Fruit fly (Drosophila melanogaster) whole organism, embryonic: ENCODE data around the gene CG18557.

Experiments used
- Abd-B ChIP-seq: fragments of 200-800 bp; sonication (Bioruptor generic); optimal IDR thresholded peaks from 2 replicates; lab custom pipeline; 2018; ENCODE audit warnings: missing biosample characterization, mild to moderate bottlenecking, missing genetic modification characterization, moderate library complexity
- B-H2 ChIP-seq: fragments of 200-800 bp; sonication (Bioruptor generic); optimal IDR thresholded peaks from 2 replicates; lab custom pipeline; 2018; ENCODE audit warnings: missing biosample characterization, mild to moderate bottlenecking, missing genetic modification characterization
- CG10321 ChIP-seq: fragments of 200-800 bp; sonication (Bioruptor generic); IDR thresholded peaks from 2 replicates; pipeline ENCODE4 v1.3.6; 2022; ENCODE audit warnings: missing biosample characterization, missing genetic modification characterization
- CG10431 ChIP-seq: fragments of 200-800 bp; sonication (Bioruptor generic); optimal IDR thresholded peaks from 3 replicates; lab custom pipeline; 2018; ENCODE audit warnings: missing biosample characterization, mild to moderate bottlenecking, missing genetic modification characterization
- CG10462 ChIP-seq: fragments of 200-800 bp; sonication (Bioruptor generic); optimal IDR thresholded peaks from 2 replicates; lab custom pipeline; 2016; ENCODE audit warnings: missing biosample characterization, missing genetic modification characterization
- CG11085 ChIP-seq: fragments of 200-800 bp; sonication (Bioruptor generic); IDR thresholded peaks from 2 replicates; pipeline ENCODE4 v1.3.6; 2022; ENCODE audit warnings: missing biosample characterization, missing genetic modification characterization
- CG12071 ChIP-seq: fragments of 200-800 bp; sonication (Bioruptor generic); optimal IDR thresholded peaks from 3 replicates; lab custom pipeline; 2018; ENCODE audit warnings: missing biosample characterization, mild to moderate bottlenecking, missing genetic modification characterization
- CG12391 ChIP-seq: fragments of 200-800 bp; sonication (Bioruptor generic); optimal IDR thresholded peaks from 3 replicates; lab custom pipeline; 2018; ENCODE audit warnings: missing biosample characterization, mild to moderate bottlenecking, missing genetic modification characterization, moderate library complexity
- CG12744 ChIP-seq: fragments of 200-800 bp; sonication (Bioruptor generic); optimal IDR thresholded peaks from 2 replicates; lab custom pipeline; 2016; ENCODE audit warnings: missing biosample characterization, missing genetic modification characterization
- CG13123 ChIP-seq: fragments of 200-800 bp; sonication (Bioruptor generic); optimal IDR thresholded peaks from 2 replicates; lab custom pipeline; 2016; ENCODE audit warnings: missing biosample characterization, missing genetic modification characterization
- CG13624 ChIP-seq: fragments of 200-800 bp; sonication (Bioruptor generic); optimal IDR thresholded peaks from 2 replicates; lab custom pipeline; 2016; ENCODE audit warnings: missing biosample characterization, missing genetic modification characterization
- CG1647 ChIP-seq: fragments of 200-800 bp; sonication (Bioruptor generic); optimal IDR thresholded peaks from 3 replicates; lab custom pipeline; 2016; ENCODE audit warnings: missing biosample characterization, missing genetic modification characterization
- CG16779 ChIP-seq: fragments of 200-800 bp; sonication (Bioruptor generic); IDR thresholded peaks from 2 replicates; pipeline ENCODE4 v1.3.6; 2022; ENCODE audit warnings: missing biosample characterization, missing genetic modification characterization
- CG2712 ChIP-seq: fragments of 200-800 bp; optimal IDR thresholded peaks from 3 replicates; lab custom pipeline; 2019; ENCODE audit warnings: missing biosample characterization, mild to moderate bottlenecking, missing genetic modification characterization, moderate library complexity
- CG31441 ChIP-seq: fragments of 200-800 bp; sonication (Bioruptor generic); IDR thresholded peaks from 2 replicates; pipeline ENCODE4 v1.3.6; 2022; ENCODE audit warnings: missing biosample characterization, missing genetic modification characterization
- CG32532 ChIP-seq: fragments of 200-800 bp; sonication (Bioruptor generic); IDR thresholded peaks from 2 replicates; pipeline ENCODE4 v1.3.6; 2022; ENCODE audit warnings: missing biosample characterization, missing genetic modification characterization
- CG34224 ChIP-seq: fragments of 200-800 bp; sonication (Bioruptor generic); IDR thresholded peaks from 3 replicates; pipeline ENCODE4 v1.3.6; 2022; ENCODE audit warnings: missing biosample characterization, missing genetic modification characterization; ENCODE audit not compliant: partially characterized antibody
- CG3995 ChIP-seq: fragments of 200-800 bp; sonication (Bioruptor generic); optimal IDR thresholded peaks from 3 replicates; lab custom pipeline; 2016; ENCODE audit warnings: missing biosample characterization, missing genetic modification characterization
- CG6272 ChIP-seq: fragments of 200-800 bp; sonication (Bioruptor generic); IDR thresholded peaks from 2 replicates; pipeline ENCODE4 v1.3.6; 2022; ENCODE audit warnings: missing biosample characterization, missing genetic modification characterization
- CG6765 ChIP-seq: fragments of 200-800 bp; sonication (Bioruptor generic); optimal IDR thresholded peaks from 3 replicates; lab custom pipeline; 2017; ENCODE audit warnings: missing biosample characterization, mild to moderate bottlenecking, missing genetic modification characterization
- CG7271 ChIP-seq: fragments of 200-800 bp; sonication (Bioruptor generic); optimal IDR thresholded peaks from 2 replicates; lab custom pipeline; 2018; ENCODE audit warnings: missing biosample characterization, mild to moderate bottlenecking, missing genetic modification characterization, moderate library complexity
- CG8089 ChIP-seq: fragments of 200-800 bp; sonication (Bioruptor generic); optimal IDR thresholded peaks from 3 replicates; lab custom pipeline; 2016; ENCODE audit warnings: missing biosample characterization, missing genetic modification characterization
- CG8388 ChIP-seq: fragments of 200-800 bp; sonication (Bioruptor generic); optimal IDR thresholded peaks from 2 replicates; lab custom pipeline; 2019; ENCODE audit warnings: missing biosample characterization, mild to moderate bottlenecking, missing genetic modification characterization, moderate library complexity
- CG9437 ChIP-seq: fragments of 200-800 bp; sonication (Bioruptor generic); optimal IDR thresholded peaks from 2 replicates; lab custom pipeline; 2018; ENCODE audit warnings: missing biosample characterization, mild to moderate bottlenecking, missing genetic modification characterization
- CG9932 ChIP-seq: fragments of 200-800 bp; sonication (Bioruptor generic); IDR thresholded peaks from 2 replicates; pipeline ENCODE4 v1.3.6; 2022; ENCODE audit warnings: missing biosample characterization, missing genetic modification characterization
- Dek ChIP-seq: fragments of 200-800 bp; sonication (Bioruptor generic); optimal IDR thresholded peaks from 3 replicates; lab custom pipeline; 2019; ENCODE audit warnings: missing biosample characterization, mild to moderate bottlenecking, missing genetic modification characterization, moderate library complexity
- E2f2 ChIP-seq: fragments of 200-800 bp; sonication (Bioruptor generic); IDR thresholded peaks from 2 replicates; pipeline ENCODE4 v1.3.6; 2022; ENCODE audit warnings: missing biosample characterization, missing genetic modification characterization
- Fer2 ChIP-seq: fragments of 200-800 bp; sonication (Bioruptor generic); optimal IDR thresholded peaks from 2 replicates; lab custom pipeline; 2018; ENCODE audit warnings: missing biosample characterization, mild to moderate bottlenecking, missing genetic modification characterization, moderate library complexity
- HLH54F ChIP-seq: fragments of 200-800 bp; sonication (Bioruptor generic); optimal IDR thresholded peaks from 3 replicates; lab custom pipeline; 2016; ENCODE audit warnings: missing biosample characterization, missing genetic modification characterization
- Hr39 ChIP-seq: fragments of >200 bp; optimal IDR thresholded peaks from 2 replicates; lab custom pipeline; 2017
- Nf-YB ChIP-seq: fragments of 200-800 bp; sonication (Bioruptor generic); optimal IDR thresholded peaks from 3 replicates; lab custom pipeline; 2019; ENCODE audit warnings: missing biosample characterization, mild to moderate bottlenecking, missing genetic modification characterization, moderate library complexity
- Rfx ChIP-seq: fragments of 200-800 bp; sonication (Bioruptor generic); IDR thresholded peaks from 2 replicates; pipeline ENCODE4 v1.3.6; 2022; ENCODE audit warnings: missing biosample characterization, missing genetic modification characterization
- al ChIP-seq: fragments of 200-800 bp; sonication (Bioruptor generic); IDR thresholded peaks from 2 replicates; pipeline ENCODE4 v1.3.6; 2022; ENCODE audit warnings: missing biosample characterization, missing genetic modification characterization
- ara ChIP-seq: fragments of 200-800 bp; sonication (Bioruptor generic); IDR thresholded peaks from 2 replicates; pipeline ENCODE4 v1.3.6; 2022; ENCODE audit warnings: missing biosample characterization, missing genetic modification characterization
- br ChIP-seq: fragments of >200 bp; optimal IDR thresholded peaks from 2 replicates; lab custom pipeline; 2017
- crol ChIP-seq: fragments of 200-800 bp; sonication (Bioruptor generic); IDR thresholded peaks from 2 replicates; pipeline ENCODE4 v1.3.6; 2022; ENCODE audit warnings: missing biosample characterization, missing genetic modification characterization
- dmrt11E ChIP-seq: fragments of 200-800 bp; sonication (Bioruptor generic); optimal IDR thresholded peaks from 3 replicates; lab custom pipeline; 2018; ENCODE audit warnings: missing biosample characterization, mild to moderate bottlenecking, missing genetic modification characterization, moderate library complexity
- en ChIP-seq: fragments of 200-800 bp; sonication (Bioruptor generic); optimal IDR thresholded peaks from 2 replicates; lab custom pipeline; 2016; ENCODE audit warnings: missing biosample characterization, missing genetic modification characterization
- exex ChIP-seq: fragments of 200-800 bp; sonication (Bioruptor generic); optimal IDR thresholded peaks from 4 replicates; lab custom pipeline; 2018; ENCODE audit warnings: missing biosample characterization, mild to moderate bottlenecking, missing genetic modification characterization, moderate library complexity
- gem ChIP-seq: fragments of 200-800 bp; sonication (Bioruptor generic); optimal IDR thresholded peaks from 2 replicates; lab custom pipeline; 2019; ENCODE audit warnings: missing biosample characterization, mild to moderate bottlenecking, missing genetic modification characterization, moderate library complexity
- grn ChIP-seq: fragments of 200-800 bp; sonication (Bioruptor generic); optimal IDR thresholded peaks from 3 replicates; lab custom pipeline; 2017; ENCODE audit warnings: missing biosample characterization, missing genetic modification characterization
- inv ChIP-seq: fragments of 200-800 bp; sonication (Bioruptor generic); IDR thresholded peaks from 2 replicates; pipeline ENCODE4 v1.3.6; 2022; ENCODE audit warnings: missing biosample characterization, missing genetic modification characterization; ENCODE audit not compliant: partially characterized antibody
- maf-S ChIP-seq: fragments of 200-800 bp; sonication (Bioruptor generic); optimal IDR thresholded peaks from 2 replicates; lab custom pipeline; 2016; ENCODE audit warnings: missing biosample characterization, missing genetic modification characterization
- mld ChIP-seq: fragments of 200-800 bp; sonication (Bioruptor generic); IDR thresholded peaks from 3 replicates; pipeline ENCODE4 v1.3.6; 2022; ENCODE audit warnings: missing biosample characterization, missing genetic modification characterization; ENCODE audit not compliant: partially characterized antibody
- run ChIP-seq: fragments of 200-800 bp; sonication (Bioruptor generic); optimal IDR thresholded peaks from 3 replicates; lab custom pipeline; 2018; ENCODE audit warnings: missing biosample characterization, mild to moderate bottlenecking, missing genetic modification characterization
- seq ChIP-seq: fragments of 200-800 bp; sonication (Bioruptor generic); IDR thresholded peaks from 2 replicates; pipeline ENCODE4 v1.3.6; 2022; ENCODE audit warnings: missing biosample characterization, missing genetic modification characterization
- so ChIP-seq: fragments of 200-800 bp; sonication (Bioruptor generic); IDR thresholded peaks from 3 replicates; pipeline ENCODE4 v1.3.6; 2022; ENCODE audit warnings: missing biosample characterization, missing genetic modification characterization
- sug ChIP-seq: fragments of 200-800 bp; optimal IDR thresholded peaks from 2 replicates; lab custom pipeline; 2019; ENCODE audit warnings: missing biosample characterization, mild to moderate bottlenecking, missing genetic modification characterization, moderate library complexity
- trem ChIP-seq: fragments of 200-800 bp; optimal IDR thresholded peaks from 3 replicates; lab custom pipeline; 2019; ENCODE audit warnings: missing biosample characterization, mild to moderate bottlenecking, missing genetic modification characterization, moderate library complexity
- unpg ChIP-seq: fragments of 200-800 bp; sonication (Bioruptor generic); optimal IDR thresholded peaks from 3 replicates; lab custom pipeline; 2018; ENCODE audit warnings: missing biosample characterization, mild to moderate bottlenecking, missing genetic modification characterization, moderate library complexity

The CG18557 gene

dm6 chr2L:2885503-2886225 is 40.1 kb upstream of the CG18557 start, which contains the start of the genes NTPase and lilli (continued):
- TF ChIP-seq br (no peak), CG10431 (GFP tag; lab: Kevin White, UChicago) (peak; percentile 14), trem (tag; lab: Kevin White, UChicago) (peak; percentile 43), grn (GFP tag; lab: Kevin White, UChicago) (peak; percentile 92), ara (peak; percentile 70), CG8388 (GFP tag; lab: Kevin White, UChicago) (peak; percentile 35), CG12744 (GFP tag; lab: Kevin White, UChicago) (peak; percentile 17), exex (tag; lab: Kevin White, UChicago) (no peak), E2f2 (no peak; the same call in none of the 2 replicates), Hr39 (lab: Kevin White, UChicago) (no peak), Dek (tag; lab: Kevin White, UChicago) (no peak), crol (GFP tag; lab: Robert Waterston, UW) (0 out of 2 replicates have a peak, but pooled peaks have one; percentile 12), dmrt11E (tag; lab: Kevin White, UChicago) (peak; percentile 41), CG13624 (peak; percentile 75), mld (GFP tag; lab: Robert Waterston, UW) (peak; percentile 85), seq (GFP tag; lab: Robert Waterston, UW) (peak; percentile 34; the same call in 1 of the 2 replicates), CG1647 (GFP tag; lab: Kevin White, UChicago) (peak; percentile 55), run (tag; lab: Kevin White, UChicago) (no peak), CG9437 (GFP tag; lab: Kevin White, UChicago) (peak; percentile 44), al (0 out of 2 replicates have a peak, but pooled peaks have one; percentile 7), Fer2 (tag; lab: Kevin White, UChicago) (no peak), CG2712 (peak; percentile 15), Rfx (GFP tag; lab: Robert Waterston, UW) (peak; percentile 76), Nf-YB (GFP tag; lab: Kevin White, UChicago) (no peak), CG13123 (GFP tag; lab: Kevin White, UChicago) (peak; percentile 32), CG8089 (peak; percentile 52), HLH54F (GFP tag; lab: Kevin White, UChicago) (peak; percentile 74), inv (peak; percentile 87), CG10462 (peak; percentile 22), CG31441 (peak; percentile 21; the same call in 1 of the 2 replicates), B-H2 (GFP tag; lab: Kevin White, UChicago) (no peak), CG7271 (tag; lab: Kevin White, UChicago) (peak; percentile 36), gem (tag; lab: Kevin White, UChicago) (peak; percentile 55), CG6272 (GFP tag; lab: Robert Waterston, UW) (peak; percentile 44; the same call in 1 of the 2 replicates), CG12391 (tag; lab: Kevin White, UChicago) (peak; percentile 55), CG9932 (GFP tag; lab: Robert Waterston, UW) (peak; percentile 67), CG16779 (no peak), CG12071 (GFP tag; lab: Kevin White, UChicago) (no peak), CG34224 (peak; percentile 93), maf-S (GFP tag; lab: Kevin White, UChicago) (peak; percentile 55), CG10321 (GFP tag; lab: Robert Waterston, UW) (peak; percentile 70), CG3995 (GFP tag; lab: Kevin White, UChicago) (peak; percentile 56), CG11085 (GFP tag; lab: Robert Waterston, UW) (peak; percentile 44), Abd-B (no peak), unpg (peak; percentile 49), CG32532 (GFP tag; lab: Robert Waterston, UW) (peak; percentile 9; the same call in 1 of the 2 replicates), sug (tag; lab: Kevin White, UChicago) (no peak), en (no peak), CG6765 (GFP tag; lab: Kevin White, UChicago) (no peak), so (GFP tag; lab: Robert Waterston, UW) (0 out of 3 replicates have a peak, but pooled peaks have one; percentile 40)
